Worm (Caenorhabditis elegans) whole organism, L4/young adult: Measurements from ENCODE around the gene C39D10.11.

ENCODE experiments used
- dao-5 ChIP-seq: sonication (generic microtip); optimal IDR thresholded peaks from 2 replicates; lab custom pipeline; 2016; ENCODE audit warnings: missing genotype, missing genetic modification characterization, moderate library complexity, missing compliant biosample characterization
- him-1 ChIP-seq: sonication (generic microtip); optimal IDR thresholded peaks from 2 replicates; lab custom pipeline; 2016; ENCODE audit warnings: missing genotype, missing genetic modification reagents, missing genetic modification characterization, missing compliant biosample characterization

- TF ChIP-seq dao-5 (tag; lab: Kevin White, UChicago) (no peak), him-1 (tag; lab: Kevin White, UChicago) (peak; percentile 89)
These were observed 48.5 kb downstream of the C39D10.11 start for ce11 chrX:7951578-7951977.
